Fruit fly (Drosophila melanogaster) Kc167 (cell line): ENCODE data around the gene eIF2D.

ENCODE experiments used
- h ChIP-seq: fragments of >200 bp; optimal IDR thresholded peaks from 3 replicates; lab custom pipeline; 2018; ENCODE audit warnings: missing external identifiers
- insv ChIP-seq: fragments of >200 bp; optimal IDR thresholded peaks from 3 replicates; lab custom pipeline; 2018; ENCODE audit warnings: missing external identifiers
- psq ChIP-seq: fragments of >200 bp; optimal IDR thresholded peaks from 2 replicates; lab custom pipeline; 2017; ENCODE audit warnings: missing external identifiers

DNA sequence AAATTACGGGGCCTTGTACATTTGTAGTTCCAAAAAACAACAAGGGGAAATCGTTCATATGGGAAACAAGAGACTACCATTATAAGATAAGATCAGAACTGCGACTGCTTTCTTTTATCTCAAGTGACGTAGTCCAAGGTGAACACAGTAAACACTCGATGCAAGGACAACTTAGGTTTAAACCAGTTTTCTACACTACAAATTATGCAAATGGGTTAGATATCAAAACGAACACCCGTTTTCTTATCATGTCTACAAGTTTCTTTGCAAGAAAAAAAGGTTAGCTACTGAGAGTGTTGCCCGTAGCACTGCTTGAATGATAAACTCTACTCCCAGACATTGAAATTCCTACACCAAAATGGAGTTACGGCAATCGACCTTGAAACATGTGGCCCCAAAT lies 27.5 kb downstream of the eIF2D start:
- no peak for TF ChIP-seq h (lab: Kevin White, UChicago)
- no peak for TF ChIP-seq psq (lab: Kevin White, UChicago)
- TF ChIP-seq insv (lab: Kevin White, UChicago), result no peak
